Fruit fly (Drosophila melanogaster) whole organism, embryonic: ENCODE measurements around the gene CG13949.

ENCODE experiments used
- Adf1 ChIP-seq: fragments of 200-800 bp; sonication (Bioruptor generic); IDR thresholded peaks from 2 replicates; pipeline ENCODE4 v1.3.6; 2022; ENCODE audit warnings: missing biosample characterization, missing genetic modification characterization
- Bteb2 ChIP-seq: fragments of 200-800 bp; sonication (Bioruptor generic); optimal IDR thresholded peaks from 2 replicates; lab custom pipeline; 2016; ENCODE audit warnings: missing biosample characterization, missing genetic modification characterization
- CG11093 ChIP-seq: fragments of 200-800 bp; sonication (Bioruptor generic); IDR thresholded peaks from 3 replicates; pipeline ENCODE4 v1.3.6; 2022; ENCODE audit warnings: missing biosample characterization, missing genetic modification characterization
- CG11696 ChIP-seq: fragments of 200-800 bp; sonication (Bioruptor generic); IDR thresholded peaks from 2 replicates; pipeline ENCODE4 v1.3.6; 2022; ENCODE audit warnings: missing biosample characterization, missing genetic modification characterization
- CG12104 ChIP-seq: fragments of 200-800 bp; sonication (Bioruptor generic); optimal IDR thresholded peaks from 3 replicates; lab custom pipeline; 2016; ENCODE audit warnings: missing biosample characterization, missing genetic modification characterization
- CG12659 ChIP-seq: fragments of 200-800 bp; sonication (Bioruptor generic); optimal IDR thresholded peaks from 3 replicates; lab custom pipeline; 2017; ENCODE audit warnings: mild to moderate bottlenecking, missing biosample characterization, missing genetic modification reagents, missing genetic modification characterization
- CG14050 ChIP-seq: fragments of 200-800 bp; sonication (Bioruptor generic); IDR thresholded peaks from 3 replicates; pipeline ENCODE4 v1.3.6; 2022; ENCODE audit warnings: missing biosample characterization, missing genetic modification characterization
- CG1832 ChIP-seq: fragments of 200-800 bp; sonication (Bioruptor generic); optimal IDR thresholded peaks from 2 replicates; lab custom pipeline; 2017; ENCODE audit warnings: missing biosample characterization, mild to moderate bottlenecking, missing genetic modification characterization, inconsistent platforms
- CG30403 ChIP-seq: fragments of 200-800 bp; sonication (Bioruptor generic); optimal IDR thresholded peaks from 3 replicates; lab custom pipeline; 2016; ENCODE audit warnings: missing biosample characterization, missing genetic modification characterization
- CG31441 ChIP-seq: fragments of 200-800 bp; sonication (Bioruptor generic); IDR thresholded peaks from 2 replicates; pipeline ENCODE4 v1.3.6; 2022; ENCODE audit warnings: missing biosample characterization, missing genetic modification characterization
- CG4360 ChIP-seq: fragments of 200-800 bp; sonication (Bioruptor generic); IDR thresholded peaks from 2 replicates; pipeline ENCODE4 v1.3.6; 2022; ENCODE audit warnings: missing biosample characterization, missing genetic modification characterization
- CG4424 ChIP-seq: fragments of 200-800 bp; sonication (Bioruptor generic); optimal IDR thresholded peaks from 3 replicates; lab custom pipeline; 2016; ENCODE audit warnings: missing biosample characterization, missing genetic modification characterization
- CG6683 ChIP-seq: fragments of 200-800 bp; sonication (Bioruptor generic); optimal IDR thresholded peaks from 2 replicates; lab custom pipeline; 2017; ENCODE audit warnings: missing biosample characterization, mild to moderate bottlenecking, missing genetic modification characterization, missing genetic modification reagents
- CG7963 ChIP-seq: fragments of 200-800 bp; sonication (Bioruptor generic); IDR thresholded peaks from 3 replicates; pipeline ENCODE4 v1.3.6; 2022; ENCODE audit warnings: missing biosample characterization, missing genetic modification characterization; ENCODE audit not compliant: partially characterized antibody
- CG8089 ChIP-seq: fragments of 200-800 bp; sonication (Bioruptor generic); optimal IDR thresholded peaks from 3 replicates; lab custom pipeline; 2016; ENCODE audit warnings: missing biosample characterization, missing genetic modification characterization
- CG9797 ChIP-seq: fragments of 200-800 bp; sonication (Bioruptor generic); optimal IDR thresholded peaks from 3 replicates; lab custom pipeline; 2018; ENCODE audit warnings: missing biosample characterization, mild to moderate bottlenecking, missing genetic modification characterization
- Dll ChIP-seq: fragments of 200-800 bp; sonication (Bioruptor generic); IDR thresholded peaks from 4 replicates; pipeline ENCODE4 v1.3.6; 2022; ENCODE audit warnings: missing biosample characterization, missing genetic modification characterization; ENCODE audit not compliant: partially characterized antibody
- ERR ChIP-seq: fragments of 200-800 bp; sonication (Bioruptor generic); optimal IDR thresholded peaks from 2 replicates; lab custom pipeline; 2016; ENCODE audit warnings: missing biosample characterization, missing genetic modification characterization
- GATAe ChIP-seq: fragments of 200-800 bp; sonication (Bioruptor generic); conservative IDR thresholded peaks from 2 replicates; pipeline ENCODE4 v1.3.6; 2022; ENCODE audit warnings: missing biosample characterization, missing genetic modification characterization
- HLH3B ChIP-seq: fragments of 200-800 bp; sonication (Bioruptor generic); IDR thresholded peaks from 2 replicates; pipeline ENCODE4 v1.3.6; 2022; ENCODE audit warnings: missing biosample characterization, missing genetic modification characterization
- Hand ChIP-seq: fragments of 200-800 bp; sonication (Bioruptor generic); optimal IDR thresholded peaks from 2 replicates; lab custom pipeline; 2017; ENCODE audit warnings: mild to moderate bottlenecking, missing biosample characterization, missing genetic modification reagents, missing genetic modification characterization
- HmgD ChIP-seq: fragments of 200-800 bp; sonication (Bioruptor generic); optimal IDR thresholded peaks from 3 replicates; lab custom pipeline; 2016; ENCODE audit warnings: missing biosample characterization, missing genetic modification characterization
- MESR4 ChIP-seq: fragments of 200-800 bp; sonication (Bioruptor generic); optimal IDR thresholded peaks from 2 replicates; lab custom pipeline; 2018; ENCODE audit warnings: missing biosample characterization, mild to moderate bottlenecking, missing genetic modification characterization, moderate library complexity
- Ptx1 ChIP-seq: fragments of 200-800 bp; sonication (Bioruptor generic); IDR thresholded peaks from 2 replicates; pipeline ENCODE4 v1.3.6; 2022; ENCODE audit warnings: missing biosample characterization, missing genetic modification characterization
- Rx ChIP-seq: fragments of 200-800 bp; sonication (Bioruptor generic); IDR thresholded peaks from 2 replicates; pipeline ENCODE4 v1.3.6; 2022; ENCODE audit warnings: missing biosample characterization, missing genetic modification characterization
- Sox102F ChIP-seq: fragments of 200-800 bp; sonication (Bioruptor generic); optimal IDR thresholded peaks from 2 replicates; lab custom pipeline; 2018; ENCODE audit warnings: missing biosample characterization, mild to moderate bottlenecking, missing genetic modification characterization, moderate library complexity
- Stat92E ChIP-seq, 3 experiments: fragments of >200 bp in 2 of 3; fragments of 200-800 bp in 1 of 3; sonication (Bioruptor generic) in 1 of 3; optimal IDR thresholded peaks; 2 replicates each; lab custom pipeline; 2017 to 2019; ENCODE audit warnings: missing biosample characterization in 3 of 3, missing genetic modification characterization in 3 of 3, mild to moderate bottlenecking in 1 of 3, moderate library complexity in 1 of 3
- bcd ChIP-seq: fragments of 200-800 bp; sonication (Bioruptor generic); optimal IDR thresholded peaks from 2 replicates; lab custom pipeline; 2017; ENCODE audit warnings: missing biosample characterization, mild to moderate bottlenecking, missing genetic modification characterization
- cad ChIP-seq: fragments of >200 bp; optimal IDR thresholded peaks from 2 replicates; lab custom pipeline; 2017; ENCODE audit warnings: missing biosample characterization, missing genetic modification characterization
- crp ChIP-seq, 2 experiments: fragments of 200-800 bp; sonication (Bioruptor generic); optimal IDR thresholded peaks; 2 replicates in 1 of 2; 3 replicates in 1 of 2; lab custom pipeline; 2017; ENCODE audit warnings: missing biosample characterization in 2 of 2, missing genetic modification characterization in 2 of 2, mild to moderate bottlenecking in 1 of 2, moderate library complexity in 1 of 2
- dimm ChIP-seq: fragments of 200-800 bp; sonication (Bioruptor generic); IDR thresholded peaks from 2 replicates; pipeline ENCODE4 v1.3.6; 2022; ENCODE audit warnings: missing biosample characterization, missing genetic modification characterization
- fd3F ChIP-seq: fragments of 200-800 bp; sonication (Bioruptor generic); optimal IDR thresholded peaks from 2 replicates; lab custom pipeline; 2018; ENCODE audit warnings: missing biosample characterization, mild to moderate bottlenecking, missing genetic modification characterization, moderate library complexity
- gce ChIP-seq: fragments of 200-800 bp; sonication (Bioruptor generic); IDR thresholded peaks from 3 replicates; pipeline ENCODE4 v1.3.6; 2022; ENCODE audit warnings: missing biosample characterization, missing genetic modification characterization
- gfzf ChIP-seq: fragments of 200-800 bp; sonication (Bioruptor generic); optimal IDR thresholded peaks from 2 replicates; lab custom pipeline; 2016; ENCODE audit warnings: missing biosample characterization, mild to moderate bottlenecking, missing genetic modification characterization, moderate library complexity
- klu ChIP-seq: fragments of 200-800 bp; sonication (Bioruptor generic); IDR thresholded peaks from 2 replicates; pipeline ENCODE4 v1.3.6; 2022; ENCODE audit warnings: missing biosample characterization, missing genetic modification characterization
- lab ChIP-seq: fragments of 200-800 bp; sonication (Bioruptor generic); optimal IDR thresholded peaks from 3 replicates; lab custom pipeline; 2017; ENCODE audit warnings: missing biosample characterization, missing genetic modification characterization, mild to moderate bottlenecking, moderate library complexity, missing genetic modification reagents
- lov ChIP-seq, 2 experiments: fragments of 200-800 bp in 1 of 2; fragments of >200 bp in 1 of 2; sonication (Bioruptor generic) in 1 of 2; IDR thresholded peaks in 1 of 2; optimal IDR thresholded peaks in 1 of 2; 2 replicates in 1 of 2; 3 replicates in 1 of 2; pipeline versions ENCODE4 v1.3.6 to Lab custom; 2017 to 2022; ENCODE audit warnings: missing biosample characterization in 1 of 2, missing genetic modification characterization in 1 of 2
- mld ChIP-seq: fragments of 200-800 bp; sonication (Bioruptor generic); IDR thresholded peaks from 3 replicates; pipeline ENCODE4 v1.3.6; 2022; ENCODE audit warnings: missing biosample characterization, missing genetic modification characterization; ENCODE audit not compliant: partially characterized antibody
- otp ChIP-seq: fragments of 200-800 bp; sonication (Bioruptor generic); IDR thresholded peaks from 3 replicates; pipeline ENCODE4, ENCODE4 v1.3.6; 2022; ENCODE audit warnings: missing biosample characterization, missing genetic modification characterization
- phol ChIP-seq: fragments of 200-800 bp; sonication (Bioruptor generic); optimal IDR thresholded peaks from 3 replicates; lab custom pipeline; 2018; ENCODE audit warnings: missing biosample characterization, mild to moderate bottlenecking, missing genetic modification characterization, moderate library complexity
- psq ChIP-seq: fragments of 200-800 bp; sonication (Bioruptor generic); optimal IDR thresholded peaks from 2 replicates; lab custom pipeline; 2017; ENCODE audit warnings: missing biosample characterization, missing genetic modification characterization
- repo ChIP-seq: fragments of 200-800 bp; sonication (Bioruptor generic); optimal IDR thresholded peaks from 2 replicates; lab custom pipeline; 2016; ENCODE audit warnings: missing biosample characterization, missing genetic modification characterization
- rib ChIP-seq: fragments of 200-800 bp; sonication (Bioruptor generic); IDR thresholded peaks from 2 replicates; pipeline ENCODE4 v1.3.6; 2022; ENCODE audit warnings: missing biosample characterization, missing genetic modification characterization
- sna ChIP-seq: fragments of 200-800 bp; sonication (Bioruptor generic); IDR thresholded peaks from 2 replicates; pipeline ENCODE4 v1.3.6; 2022; ENCODE audit warnings: missing biosample characterization, missing genetic modification characterization; ENCODE audit not compliant: partially characterized antibody
- sug ChIP-seq: fragments of 200-800 bp; optimal IDR thresholded peaks from 2 replicates; lab custom pipeline; 2019; ENCODE audit warnings: missing biosample characterization, mild to moderate bottlenecking, missing genetic modification characterization, moderate library complexity
- tna ChIP-seq: fragments of 200-800 bp; sonication (Bioruptor generic); IDR thresholded peaks from 2 replicates; pipeline ENCODE4 v1.3.6; 2022; ENCODE audit warnings: missing biosample characterization, missing genetic modification characterization; ENCODE audit not compliant: partially characterized antibody
- wdn ChIP-seq: fragments of 200-800 bp; sonication (Bioruptor generic); IDR thresholded peaks from 2 replicates; pipeline ENCODE4 v1.3.6; 2022; ENCODE audit warnings: missing biosample characterization, missing genetic modification characterization
- yki ChIP-seq: fragments of >200 bp; optimal IDR thresholded peaks from 3 replicates; lab custom pipeline; 2018
- zfh1 ChIP-seq: fragments of 200-800 bp; sonication (Bioruptor generic); IDR thresholded peaks from 3 replicates; pipeline ENCODE4 v1.3.6; 2022; ENCODE audit warnings: missing biosample characterization, missing genetic modification characterization

CG13949 gene

dm6 chr2L:855052-855547 is at the start of gene CG13949 (continued):
- TF ChIP-seq CG8089 (GFP tag; lab: Kevin White, UChicago) (no peak), Bteb2 (GFP tag; lab: Kevin White, UChicago) (peak; percentile 75), Ptx1 (GFP tag; lab: Robert Waterston, UW) (peak; percentile 82), rib (GFP tag; lab: Robert Waterston, UW) (peak; percentile 80), psq (GFP tag; lab: Kevin White, UChicago) (no peak), CG6683 (GFP tag; lab: Kevin White, UChicago) (no peak), CG31441 (GFP tag; lab: Robert Waterston, UW) (peak; percentile 59), repo (no peak), CG7963 (GFP tag; lab: Robert Waterston, UW) (no peak), tna (peak; percentile 44; the same call in 1 of the 2 replicates), CG4424 (GFP tag; lab: Kevin White, UChicago) (peak; percentile 44), bcd (GFP tag; lab: Kevin White, UChicago) (peak; percentile 45), cad (GFP tag; lab: Kevin White, UChicago) (no peak), lov (optimal IDR thresholded peaks at IDR 0.05; lab: Kevin White, UChicago) (no peak), lov (GFP tag; IDR thresholded peaks at IDR 0.05; lab: Robert Waterston, UW) (no peak), CG30403 (peak; percentile 70), CG1832 (no peak), lab (GFP tag; lab: Kevin White, UChicago) (peak; percentile 85), sug (peak; percentile 44), sna (GFP tag; lab: Robert Waterston, UW) (no peak), HLH3B (GFP tag; lab: Robert Waterston, UW) (peak; percentile 64), CG4360 (GFP tag; lab: Robert Waterston, UW) (0 out of 2 replicates have a peak, but pooled peaks have one; percentile 18), fd3F (peak; percentile 38), CG12659 (GFP tag; lab: Kevin White, UChicago) (peak; percentile 74), CG9797 (no peak), Hand (GFP tag; lab: Kevin White, UChicago) (peak; percentile 60), mld (GFP tag; lab: Robert Waterston, UW) (no peak), crp (GFP tag; optimal IDR thresholded peaks at IDR 0.05; lab: Kevin White, UChicago) (no peak), gfzf (GFP tag; lab: Kevin White, UChicago) (peak; percentile 32), dimm (GFP tag; lab: Robert Waterston, UW) (no peak), MESR4 (GFP tag; lab: Kevin White, UChicago) (no peak), GATAe (GFP tag; lab: Robert Waterston, UW) (peak; percentile 65; the same call in 1 of the 2 replicates), CG11093 (GFP tag; lab: Robert Waterston, UW) (no peak), otp (no peak), Sox102F (peak; percentile 67), phol (tag; lab: Kevin White, UChicago) (peak; percentile 66), klu (GFP tag; lab: Robert Waterston, UW) (peak; percentile 47; the same call in 1 of the 2 replicates), CG12104 (peak; percentile 31), CG14050 (GFP tag; lab: Robert Waterston, UW) (peak; percentile 52; the same call in 2 of the 3 replicates), Adf1 (GFP tag; lab: Robert Waterston, UW) (no peak), Stat92E (GFP tag; optimal IDR thresholded peaks at IDR 0.05; lab: Kevin White, UChicago) (no peak), ERR (no peak), Rx (GFP tag; lab: Robert Waterston, UW) (peak; percentile 57; the same call in 1 of the 2 replicates), Dll (0 out of 4 replicates have a peak, but pooled peaks have one; percentile 40), CG11696 (GFP tag; lab: Robert Waterston, UW) (0 out of 2 replicates have a peak, but pooled peaks have one; percentile 57), wdn (GFP tag; lab: Robert Waterston, UW) (peak; percentile 64; the same call in 1 of the 2 replicates), zfh1 (GFP tag; lab: Robert Waterston, UW) (peak; percentile 77; the same call in 2 of the 3 replicates), gce (GFP tag; lab: Robert Waterston, UW) (0 out of 3 replicates have a peak, but pooled peaks have one; percentile 64), HmgD (GFP tag; lab: Kevin White, UChicago) (peak; percentile 82), yki (lab: Kevin White, UChicago) (no peak)
